Fruit fly (Drosophila melanogaster) whole organism, adult: ENCODE data around the gene CG43061.

Experiments
- CG11617 ChIP-seq: fragments of 200-800 bp; sonication (Bioruptor generic); optimal IDR thresholded peaks from 2 replicates; lab custom pipeline; 2017; ENCODE audit warnings: mild to moderate bottlenecking, missing biosample characterization, missing genetic modification reagents, missing genetic modification characterization
- CG12768 ChIP-seq: fragments of 200-800 bp; sonication (Bioruptor generic); optimal IDR thresholded peaks from 2 replicates; lab custom pipeline; 2017; ENCODE audit warnings: missing biosample characterization, missing genetic modification characterization, mild to moderate bottlenecking, moderate library complexity, missing genetic modification reagents
- CG14711 ChIP-seq: fragments of 200-800 bp; sonication (Bioruptor generic); optimal IDR thresholded peaks from 2 replicates; lab custom pipeline; 2018; ENCODE audit warnings: missing biosample characterization, mild to moderate bottlenecking, missing genetic modification characterization, moderate library complexity
- CG1620 ChIP-seq: fragments of 200-800 bp; sonication (Bioruptor generic); optimal IDR thresholded peaks from 2 replicates; lab custom pipeline; 2016; ENCODE audit warnings: missing biosample characterization, missing genetic modification characterization
- CG33017 ChIP-seq: fragments of 200-800 bp; sonication (Bioruptor generic); optimal IDR thresholded peaks from 2 replicates; lab custom pipeline; 2018; ENCODE audit warnings: missing biosample characterization, mild to moderate bottlenecking, missing genetic modification characterization, moderate library complexity
- CG5204 ChIP-seq: fragments of 200-800 bp; sonication (Bioruptor generic); optimal IDR thresholded peaks from 2 replicates; lab custom pipeline; 2016; ENCODE audit warnings: missing biosample characterization, missing genetic modification characterization
- CG7045 ChIP-seq: fragments of 200-800 bp; sonication (Bioruptor generic); optimal IDR thresholded peaks from 2 replicates; lab custom pipeline; 2017; ENCODE audit warnings: missing biosample characterization, mild to moderate bottlenecking, missing genetic modification characterization
- CG7101 ChIP-seq: fragments of 200-800 bp; sonication (Bioruptor generic); optimal IDR thresholded peaks from 2 replicates; lab custom pipeline; 2018; ENCODE audit warnings: missing biosample characterization, mild to moderate bottlenecking, missing genetic modification characterization, moderate library complexity
- Clk ChIP-seq: fragments of 200-800 bp; sonication (Bioruptor generic); optimal IDR thresholded peaks from 2 replicates; lab custom pipeline; 2017; ENCODE audit warnings: missing biosample characterization, missing genetic modification characterization
- Crg-1 ChIP-seq: fragments of 200-800 bp; sonication (Bioruptor generic); optimal IDR thresholded peaks from 2 replicates; lab custom pipeline; 2016; ENCODE audit warnings: missing biosample characterization, missing genetic modification characterization
- Hr96 ChIP-seq: fragments of 200-800 bp; sonication (Bioruptor generic); optimal IDR thresholded peaks from 2 replicates; lab custom pipeline; 2016; ENCODE audit warnings: missing biosample characterization, missing genetic modification characterization
- Mnt ChIP-seq: fragments of 200-800 bp; sonication (Bioruptor generic); optimal IDR thresholded peaks from 2 replicates; lab custom pipeline; 2016; ENCODE audit warnings: missing biosample characterization, mild to moderate bottlenecking, missing genetic modification characterization
- bab1 ChIP-seq: fragments of 200-800 bp; sonication (Bioruptor generic); optimal IDR thresholded peaks from 3 replicates; lab custom pipeline; 2019; ENCODE audit warnings: missing biosample characterization, mild to moderate bottlenecking, missing genetic modification characterization, moderate library complexity
- cic ChIP-seq: fragments of 200-800 bp; sonication (Bioruptor generic); optimal IDR thresholded peaks from 2 replicates; lab custom pipeline; 2017; ENCODE audit warnings: missing biosample characterization, mild to moderate bottlenecking, missing genetic modification characterization, moderate library complexity
- cnc ChIP-seq, 2 experiments: fragments of >200 bp; optimal IDR thresholded peaks; 2 replicates each; lab custom pipeline; 2017
- kay ChIP-seq: fragments of 200-800 bp; sonication (Bioruptor generic); peaks from one replicate; lab custom pipeline; 2016; ENCODE audit warnings: missing biosample characterization, missing genetic modification characterization, borderline replicate concordance
- ovo ChIP-seq: fragments of 200-800 bp; sonication (Bioruptor generic); optimal IDR thresholded peaks from 2 replicates; lab custom pipeline; 2016; ENCODE audit warnings: missing biosample characterization, missing genetic modification characterization
- pad ChIP-seq: fragments of 200-800 bp; sonication (Bioruptor generic); optimal IDR thresholded peaks from 3 replicates; lab custom pipeline; 2017; ENCODE audit warnings: missing biosample characterization, missing genetic modification characterization, mild to moderate bottlenecking, moderate library complexity, missing genetic modification reagents
- tj ChIP-seq: fragments of 200-800 bp; sonication (Bioruptor generic); optimal IDR thresholded peaks from 3 replicates; lab custom pipeline; 2017; ENCODE audit warnings: missing biosample characterization, mild to moderate bottlenecking, missing genetic modification characterization, moderate library complexity
- toe ChIP-seq: fragments of 200-800 bp; sonication (Bioruptor generic); optimal IDR thresholded peaks from 2 replicates; lab custom pipeline; 2016; ENCODE audit warnings: missing biosample characterization, missing genetic modification characterization

Gene CG43061

DNA sequence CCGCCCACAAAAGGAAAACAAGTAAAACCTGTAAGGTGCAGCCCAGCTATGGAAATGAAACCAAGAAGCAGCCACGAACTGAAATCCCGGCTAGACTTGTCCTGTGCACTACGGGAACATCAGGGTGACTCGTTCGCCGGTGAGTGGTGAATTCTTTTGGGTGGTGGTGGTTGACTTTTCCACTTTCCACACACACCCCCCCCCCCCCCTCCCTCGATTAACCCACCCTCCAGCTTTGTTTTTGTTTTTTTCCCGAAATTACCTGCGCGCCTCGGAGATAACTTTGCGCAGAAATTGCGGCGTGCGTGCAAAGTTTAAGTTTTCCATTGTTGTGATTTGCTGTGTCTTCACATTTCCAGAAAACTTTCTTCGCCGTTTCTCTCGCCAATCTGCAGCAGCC, 23.0 kb upstream of the CG43061 start:
- TF ChIP-seq CG1620 (GFP tag; lab: Kevin White, UChicago) = no peak
- no peak for TF ChIP-seq Hr96 (GFP tag; lab: Kevin White, UChicago)
- TF ChIP-seq CG14711 (tag; lab: Kevin White, UChicago) = no peak
- TF ChIP-seq cnc (optimal IDR thresholded peaks at IDR 0.05; lab: Kevin White, UChicago) = no peak
- no peak for TF ChIP-seq ovo (GFP tag; lab: Kevin White, UChicago)
- no peak for TF ChIP-seq CG33017 (tag; lab: Kevin White, UChicago)
- TF ChIP-seq Clk (GFP tag; lab: Kevin White, UChicago) = no peak
- TF ChIP-seq Mnt = no peak
- no peak for TF ChIP-seq CG7045 (GFP tag; lab: Kevin White, UChicago)
- TF ChIP-seq kay (GFP tag; lab: Kevin White, UChicago) = no peak

DNA sequence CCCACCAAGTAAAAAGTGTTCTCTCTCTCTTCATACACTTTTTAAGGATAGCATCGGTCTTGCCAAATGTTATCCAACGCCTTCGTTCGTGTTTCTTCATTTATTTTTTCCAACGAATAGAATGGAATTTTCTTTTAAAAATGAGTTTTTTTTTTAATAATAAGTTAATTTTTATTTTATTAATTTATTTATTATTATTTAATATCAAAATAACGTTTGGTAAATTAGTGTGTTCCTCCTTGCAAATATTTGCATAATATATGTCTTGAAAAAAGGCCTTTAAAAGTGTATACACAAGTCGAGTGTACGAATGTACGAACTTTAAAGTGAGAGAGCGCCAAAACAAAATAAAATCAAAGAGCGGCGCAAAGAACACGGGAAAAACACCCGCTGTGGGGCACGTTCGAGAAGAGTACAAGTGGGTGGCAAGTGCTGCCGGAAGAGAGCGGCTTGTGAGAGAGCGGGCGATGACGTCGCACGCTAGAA, 22.2 kb upstream of the CG43061 start:
- TF ChIP-seq CG33017 (tag; lab: Kevin White, UChicago) (peak; percentile 81), CG12768 (GFP tag; lab: Kevin White, UChicago) (peak; percentile 42), pad (GFP tag; lab: Kevin White, UChicago) (peak; percentile 1), Crg-1 (no peak), bab1 (GFP tag; lab: Kevin White, UChicago) (peak; percentile 13), tj (GFP tag; lab: Kevin White, UChicago) (peak; percentile 35), cnc (optimal IDR thresholded peaks at IDR 0.05; lab: Kevin White, UChicago) (no peak), CG11617 (peak; percentile 71), CG7045 (GFP tag; lab: Kevin White, UChicago) (peak; percentile 57), CG7101 (peak; percentile 68)

DNA sequence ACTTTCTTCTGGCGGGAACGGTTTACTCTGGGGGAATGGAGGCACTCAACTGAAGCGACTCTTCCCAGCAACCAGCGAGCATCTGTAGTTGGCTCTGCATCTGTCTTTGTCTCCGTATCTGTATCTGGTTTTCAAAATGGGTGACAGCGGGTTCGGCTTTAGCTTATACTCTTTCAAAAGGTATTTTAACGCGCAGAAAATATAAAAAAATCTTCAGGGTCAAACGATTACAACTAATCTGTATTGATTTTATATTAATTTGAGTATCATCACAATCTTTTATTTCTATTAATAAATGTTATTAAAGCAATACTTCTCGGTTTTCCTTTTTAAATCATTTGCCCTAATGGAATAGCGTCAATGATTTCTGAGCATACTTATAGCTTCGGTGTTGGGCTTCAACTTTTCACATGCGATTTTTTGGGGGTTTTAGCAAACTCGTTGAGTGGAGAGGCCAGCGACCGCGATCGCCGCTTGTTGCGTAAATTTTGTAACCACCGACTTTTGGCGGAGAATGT, 19.9 kb upstream of the CG43061 start, which contains the start of gene ImpE3:
Gene ImpE3 (minus strand): TSS at position 51 of the 518 bp plus-strand sequence.
- TF ChIP-seq CG7101 (no peak), toe (GFP tag; lab: Kevin White, UChicago) (no peak), CG33017 (tag; lab: Kevin White, UChicago) (no peak), Hr96 (GFP tag; lab: Kevin White, UChicago) (no peak), CG1620 (GFP tag; lab: Kevin White, UChicago) (no peak)

DNA sequence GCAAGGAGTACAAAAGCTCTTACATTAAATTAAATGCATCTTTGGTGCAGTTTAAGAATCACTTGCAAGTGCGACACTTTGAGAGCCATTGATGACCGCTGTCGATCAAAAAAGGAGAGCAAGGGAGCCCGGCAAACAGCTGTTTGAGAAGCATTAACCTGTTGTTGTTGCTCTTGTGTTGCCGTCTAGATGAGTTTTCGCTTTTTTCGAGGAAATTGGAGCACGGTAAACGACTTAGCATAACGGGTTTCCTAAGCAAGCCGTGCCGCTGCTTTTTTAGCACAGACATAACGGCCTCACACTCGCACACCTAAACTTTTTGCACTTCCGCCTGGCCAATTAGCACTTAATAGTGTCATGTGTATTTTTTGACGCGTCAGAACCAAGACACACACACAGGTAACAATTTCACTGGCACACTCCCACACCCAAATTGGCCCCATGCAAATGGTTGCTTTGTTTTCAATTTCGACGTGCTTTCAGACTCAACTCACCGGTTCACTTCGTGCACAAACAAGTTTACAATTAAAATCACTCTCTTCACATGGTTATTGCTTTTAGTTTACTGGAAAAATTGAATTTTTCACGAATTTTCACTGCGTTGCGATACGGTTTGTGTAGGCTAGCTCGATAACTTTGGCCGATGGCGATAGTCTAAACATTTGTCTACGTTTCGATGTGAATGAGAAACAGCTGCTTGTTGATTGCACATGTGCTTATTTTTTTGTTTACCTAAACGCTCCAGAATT, 19.1 kb upstream of the CG43061 start, which contains the start of the genes CG10903 and CG2747:
Gene CG10903 (plus strand): TSS at position 261 of the 749 bp plus-strand sequence.
Gene CG2747 (minus strand): TSS at position 640 of the 749 bp plus-strand sequence.
- peak; percentile 65 for TF ChIP-seq CG11617
- TF ChIP-seq CG7101 = no peak
- TF ChIP-seq CG5204 (GFP tag; lab: Kevin White, UChicago) = no peak
- no peak for TF ChIP-seq cnc (optimal IDR thresholded peaks at IDR 0.05; lab: Kevin White, UChicago)
- TF ChIP-seq Hr96 (GFP tag; lab: Kevin White, UChicago) = no peak
- peak; percentile 95 for TF ChIP-seq kay (GFP tag; lab: Kevin White, UChicago)
- TF ChIP-seq ovo (GFP tag; lab: Kevin White, UChicago) = peak; percentile 64
- TF ChIP-seq Crg-1 = peak; percentile 22
- TF ChIP-seq bab1 (GFP tag; lab: Kevin White, UChicago) = peak; percentile 56
- no peak for TF ChIP-seq CG33017 (tag; lab: Kevin White, UChicago)
- TF ChIP-seq pad (GFP tag; lab: Kevin White, UChicago) = peak; percentile 15
- peak; percentile 60 for TF ChIP-seq tj (GFP tag; lab: Kevin White, UChicago)
- TF ChIP-seq CG1620 (GFP tag; lab: Kevin White, UChicago) = peak; percentile 2
- TF ChIP-seq Clk (GFP tag; lab: Kevin White, UChicago) = no peak
- TF ChIP-seq cic = peak; percentile 62
- TF ChIP-seq Mnt = peak; percentile 99
- TF ChIP-seq CG14711 (tag; lab: Kevin White, UChicago) = peak; percentile 2
- peak; percentile 13 for TF ChIP-seq toe (GFP tag; lab: Kevin White, UChicago)
- no peak for TF ChIP-seq CG12768 (GFP tag; lab: Kevin White, UChicago)
- no peak for TF ChIP-seq CG7045 (GFP tag; lab: Kevin White, UChicago)

DNA sequence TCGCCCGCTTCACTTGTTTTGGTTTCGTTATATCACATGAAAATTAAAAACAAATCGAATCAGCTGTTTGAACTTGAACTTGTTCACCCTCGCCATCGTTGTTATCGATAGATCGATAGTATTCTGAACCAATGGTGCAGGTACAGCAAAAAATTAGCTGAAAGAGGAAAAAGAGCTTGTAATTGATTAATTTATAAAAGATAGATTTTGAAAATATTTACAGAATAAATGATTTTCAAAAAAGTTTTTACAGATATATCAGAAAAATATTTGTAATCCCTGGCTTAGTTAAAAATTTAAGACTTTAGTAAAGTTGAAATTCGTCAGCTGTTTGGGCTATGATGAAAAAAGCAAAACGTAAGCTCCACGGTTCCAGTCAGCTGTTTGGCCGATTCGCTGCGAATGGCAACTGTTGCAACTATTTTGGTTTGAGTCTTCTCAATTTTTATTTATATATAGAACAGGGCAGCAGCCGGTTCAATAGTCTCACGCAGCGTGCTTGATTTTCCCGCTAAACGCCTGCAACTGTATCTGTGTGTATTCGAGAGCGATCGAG, 16.5 kb upstream of the CG43061 start, which contains the start of the genes CG11035 and unc-45:
Gene CG11035 (minus strand): TSS at position 87 of the 556 bp plus-strand sequence.
Gene unc-45 (plus strand): TSS at position 379 of the 556 bp plus-strand sequence.
- TF ChIP-seq CG33017 (tag; lab: Kevin White, UChicago) = peak; percentile 29
- peak; percentile 62 for TF ChIP-seq Mnt
- peak; percentile 79 for TF ChIP-seq toe (GFP tag; lab: Kevin White, UChicago)
- no peak for TF ChIP-seq Hr96 (GFP tag; lab: Kevin White, UChicago)
- peak; percentile 10 for TF ChIP-seq cic
- TF ChIP-seq kay (GFP tag; lab: Kevin White, UChicago) = peak; percentile 98
- peak; percentile 28 for TF ChIP-seq Crg-1
- no peak for TF ChIP-seq CG12768 (GFP tag; lab: Kevin White, UChicago)
- peak; percentile 33 for TF ChIP-seq CG7101
- no peak for TF ChIP-seq ovo (GFP tag; lab: Kevin White, UChicago)
- peak; percentile 64 for TF ChIP-seq tj (GFP tag; lab: Kevin White, UChicago)
- peak; percentile 51 for TF ChIP-seq CG7045 (GFP tag; lab: Kevin White, UChicago)
- TF ChIP-seq CG5204 (GFP tag; lab: Kevin White, UChicago) = no peak
- peak; percentile 63 for TF ChIP-seq CG11617
- TF ChIP-seq bab1 (GFP tag; lab: Kevin White, UChicago) = peak; percentile 70
- peak; percentile 14 for TF ChIP-seq CG1620 (GFP tag; lab: Kevin White, UChicago)
- TF ChIP-seq cnc (optimal IDR thresholded peaks at IDR 0.05; lab: Kevin White, UChicago) = no peak
- peak; percentile 53 for TF ChIP-seq CG14711 (tag; lab: Kevin White, UChicago)
- no peak for TF ChIP-seq Clk (GFP tag; lab: Kevin White, UChicago)
- peak; percentile 18 for TF ChIP-seq pad (GFP tag; lab: Kevin White, UChicago)
